Worm (Caenorhabditis elegans) whole organism, L4 larva: Measurements from ENCODE around the gene EEED8.3.

ENCODE experiments used
- F26F4.8 ChIP-seq: fragments of 200-800 bp; sonication (Bioruptor generic); conservative IDR thresholded peaks from 2 replicates; pipeline ENCODE4 v1.3.6; 2022; ENCODE audit warnings: missing genetic modification characterization, missing compliant biosample characterization
- F49E8.2 ChIP-seq: sonication (generic microtip); optimal IDR thresholded peaks from 2 replicates; lab custom pipeline; 2016; ENCODE audit warnings: missing compliant biosample characterization, mild to moderate bottlenecking, missing genetic modification characterization, borderline replicate concordance
- T20F7.1 ChIP-seq: fragments of 200-800 bp; sonication (Bioruptor generic); optimal IDR thresholded peaks from 2 replicates; lab custom pipeline; 2018; ENCODE audit warnings: mild to moderate bottlenecking, missing genetic modification characterization, missing compliant biosample characterization
- T26A8.4 ChIP-seq: fragments of 200-800 bp; sonication (Bioruptor generic); IDR thresholded peaks from 2 replicates; pipeline ENCODE4 v1.3.6; 2022; ENCODE audit warnings: missing genetic modification characterization, missing compliant biosample characterization
- Y48G9A.11 ChIP-seq: fragments of 200-800 bp; sonication (Bioruptor generic); IDR thresholded peaks from 2 replicates; pipeline ENCODE4 v1.3.6; 2022; ENCODE audit warnings: missing genetic modification reagents, missing genetic modification characterization, missing compliant biosample characterization
- Y5F2A.4 ChIP-seq: fragments of 200-800 bp; sonication (Bioruptor generic); optimal IDR thresholded peaks from 2 replicates; lab custom pipeline; 2018; ENCODE audit warnings: mild to moderate bottlenecking, missing genetic modification characterization, missing compliant biosample characterization
- aha-1 ChIP-seq: fragments of 150-350 bp; peaks from one replicate; lab custom pipeline; 2014; ENCODE audit warnings: missing biosample characterization, missing genetic modification characterization
- aly-2 ChIP-seq: sonication (generic microtip); optimal IDR thresholded peaks from 2 replicates; lab custom pipeline; 2018; ENCODE audit warnings: missing biosample characterization, missing genetic modification characterization
- arid-1 ChIP-seq: fragments of 200-800 bp; sonication (Bioruptor generic); conservative IDR thresholded peaks from 2 replicates; pipeline ENCODE4 v1.3.6; 2022; ENCODE audit warnings: missing genetic modification reagents, missing genetic modification characterization, missing compliant biosample characterization
- attf-4 ChIP-seq: sonication (generic microtip); optimal IDR thresholded peaks from 3 replicates; lab custom pipeline; 2017; ENCODE audit warnings: missing biosample characterization, missing genetic modification characterization
- ceh-62 ChIP-seq: sonication (generic microtip); optimal IDR thresholded peaks from 2 replicates; lab custom pipeline; 2017; ENCODE audit warnings: missing biosample characterization, missing genetic modification characterization
- ces-1 ChIP-seq: fragments of 150-350 bp; sonication (generic microtip); optimal IDR thresholded peaks from 4 replicates; lab custom pipeline; 2014; ENCODE audit warnings: missing biosample characterization, missing genetic modification reagents, missing genetic modification characterization
- dpl-1 ChIP-seq: fragments of 150-350 bp; optimal IDR thresholded peaks from 2 replicates; lab custom pipeline; 2014; ENCODE audit warnings: missing biosample characterization, missing genetic modification reagents, missing genetic modification characterization
- dve-1 ChIP-seq: sonication (generic microtip); optimal IDR thresholded peaks from 2 replicates; lab custom pipeline; 2017; ENCODE audit warnings: antibody characterized with exemption, mild to moderate bottlenecking, missing genetic modification characterization, missing compliant biosample characterization; ENCODE audit not compliant: insufficient read depth
- hlh-30 ChIP-seq: sonication (generic microtip); optimal IDR thresholded peaks from 2 replicates; lab custom pipeline; 2017; ENCODE audit warnings: antibody characterized with exemption, mild to moderate bottlenecking, missing genetic modification characterization, missing compliant biosample characterization; ENCODE audit not compliant: insufficient read depth
- lin-13 ChIP-seq: fragments of 150-350 bp; optimal IDR thresholded peaks from 2 replicates; lab custom pipeline; 2014; ENCODE audit warnings: missing biosample characterization, missing genetic modification reagents, missing genetic modification characterization
- lin-38 ChIP-seq: fragments of 200-800 bp; sonication (Bioruptor generic); IDR thresholded peaks from 2 replicates; pipeline ENCODE4 v1.3.6; 2022; ENCODE audit warnings: missing genetic modification reagents, missing genetic modification characterization, missing compliant biosample characterization
- lsy-2 ChIP-seq, 2 experiments: fragments of 150-350 bp in 1 of 2; sonication (generic microtip) in 1 of 2; optimal IDR thresholded peaks; 2 replicates each; lab custom pipeline; 2014 to 2017; ENCODE audit warnings: missing biosample characterization in 2 of 2, missing genetic modification characterization in 2 of 2
- madf-5 ChIP-seq, 2 experiments: fragments of 200-800 bp; sonication (Bioruptor generic); IDR thresholded peaks; 2 replicates each; pipeline ENCODE4 v1.3.6; 2022; ENCODE audit warnings: missing compliant biosample characterization in 2 of 2, missing genetic modification characterization in 2 of 2
- mep-1 ChIP-seq: fragments of 150-350 bp; sonication (generic microtip); optimal IDR thresholded peaks from 3 replicates; lab custom pipeline; 2014; ENCODE audit warnings: missing biosample characterization, missing genetic modification characterization
- mxl-2 ChIP-seq: fragments of 200-800 bp; sonication (Bioruptor generic); conservative IDR thresholded peaks from 2 replicates; pipeline ENCODE4 v1.3.6; 2022; ENCODE audit warnings: missing genetic modification reagents, missing genetic modification characterization, missing compliant biosample characterization
- mxl-3 ChIP-seq: fragments of 200-800 bp; sonication (Bioruptor generic); optimal IDR thresholded peaks from 2 replicates; lab custom pipeline; 2018; ENCODE audit warnings: mild to moderate bottlenecking, missing genetic modification characterization, missing compliant biosample characterization
- nhr-25 ChIP-seq: sonication (generic microtip); optimal IDR thresholded peaks from 2 replicates; lab custom pipeline; 2017; ENCODE audit warnings: missing genetic modification characterization, mild to moderate bottlenecking, missing compliant biosample characterization, antibody characterized with exemption, moderate library complexity, borderline replicate concordance; ENCODE audit not compliant: insufficient read depth
- nhr-48 ChIP-seq: sonication (generic microtip); optimal IDR thresholded peaks from 2 replicates; lab custom pipeline; 2016; ENCODE audit warnings: mild to moderate bottlenecking, missing genetic modification characterization, missing compliant biosample characterization
- nhr-76 ChIP-seq: fragments of 150-350 bp; optimal IDR thresholded peaks from 2 replicates; lab custom pipeline; 2014; ENCODE audit warnings: missing biosample characterization, missing genetic modification characterization
- nhr-77 ChIP-seq: fragments of 150-350 bp; optimal IDR thresholded peaks from 2 replicates; lab custom pipeline; 2014; ENCODE audit warnings: missing biosample characterization, missing genetic modification characterization
- saeg-2 ChIP-seq: fragments of 200-800 bp; sonication (Bioruptor generic); IDR thresholded peaks from 2 replicates; pipeline ENCODE4 v1.3.6; 2022; ENCODE audit warnings: missing genetic modification reagents, missing genetic modification characterization, missing compliant biosample characterization
- sdz-12 ChIP-seq: fragments of 200-800 bp; sonication (Bioruptor generic); optimal IDR thresholded peaks from 2 replicates; lab custom pipeline; 2018; ENCODE audit warnings: mild to moderate bottlenecking, missing genetic modification characterization, missing compliant biosample characterization
- snpc-4 ChIP-seq: fragments of 150-350 bp; optimal IDR thresholded peaks from 2 replicates; lab custom pipeline; 2014; ENCODE audit warnings: missing biosample characterization, missing genetic modification characterization
- spr-1 ChIP-seq: sonication (generic microtip); optimal IDR thresholded peaks from 2 replicates; lab custom pipeline; 2016; ENCODE audit warnings: mild to moderate bottlenecking, missing genetic modification characterization, missing compliant biosample characterization
- spr-3 ChIP-seq: fragments of 200-800 bp; sonication (Bioruptor generic); optimal IDR thresholded peaks from 2 replicates; lab custom pipeline; 2018; ENCODE audit warnings: mild to moderate bottlenecking, missing genetic modification characterization, missing compliant biosample characterization
- tag-97 ChIP-seq: fragments of 200-800 bp; sonication (Bioruptor generic); IDR thresholded peaks from 2 replicates; pipeline ENCODE4 v1.3.6; 2022; ENCODE audit warnings: missing genetic modification characterization, missing compliant biosample characterization
- unc-130 ChIP-seq: sonication (generic microtip); optimal IDR thresholded peaks from 2 replicates; lab custom pipeline; 2016; ENCODE audit warnings: missing genetic modification reagents, missing genetic modification characterization, missing compliant biosample characterization
- unc-62 ChIP-seq, 3 experiments: fragments of 150-350 bp in 1 of 3; sonication (generic microtip); optimal IDR thresholded peaks in 2 of 3; peaks in 1 of 3; 1 replicate in 1 of 3; 2 replicates in 2 of 3; lab custom pipeline; 2014 to 2017; ENCODE audit warnings: missing biosample characterization in 3 of 3, missing genetic modification characterization in 3 of 3, missing genetic modification reagents in 3 of 3, missing genotype in 1 of 3
- zag-1 ChIP-seq: fragments of 150-350 bp; optimal IDR thresholded peaks from 2 replicates; lab custom pipeline; 2014; ENCODE audit warnings: missing biosample characterization, missing genetic modification characterization
- zip-11 ChIP-seq: fragments of 200-800 bp; sonication (Bioruptor generic); IDR thresholded peaks from 2 replicates; pipeline ENCODE4 v1.3.6; 2022; ENCODE audit warnings: missing genetic modification characterization, missing compliant biosample characterization

Gene EEED8.3

DNA sequence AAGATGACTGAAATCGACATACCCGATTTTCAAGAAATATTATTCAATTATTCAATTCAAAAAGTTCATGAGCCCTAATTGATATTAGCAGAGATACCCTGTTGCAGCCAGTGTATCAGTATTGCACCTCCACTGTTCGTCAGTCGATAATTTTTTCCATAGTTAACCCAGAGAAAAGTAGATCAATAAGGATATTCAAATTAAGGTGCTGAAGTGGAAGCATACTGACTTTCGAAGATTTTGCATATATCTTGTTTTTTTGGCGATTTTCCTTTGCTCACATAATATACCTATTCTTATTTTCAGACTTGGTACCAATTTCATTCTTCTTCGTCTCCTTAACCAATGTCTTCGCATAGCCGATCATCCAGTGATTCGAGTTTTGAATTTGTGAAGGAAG is 4.9 kb downstream of the EEED8.3 start, which contains the start of gene EEED8.15:
EEED8.15 (plus strand) TSS at position 301 of the 400 bp plus-strand sequence.
- peak in 1 of 2 experiments; percentile 57 for TF ChIP-seq unc-62 (GFP tag; optimal IDR thresholded peaks at IDR 0.05 in 1 of 2; lab: Kevin White, UChicago)
- no peak for TF ChIP-seq unc-62 (tag; optimal IDR thresholded peaks at IDR 0.05; lab: Kevin White, UChicago)
- TF ChIP-seq Y5F2A.4 (GFP tag; lab: Kevin White, UChicago): no peak
- no peak for TF ChIP-seq spr-3 (GFP tag; lab: Kevin White, UChicago)

DNA sequence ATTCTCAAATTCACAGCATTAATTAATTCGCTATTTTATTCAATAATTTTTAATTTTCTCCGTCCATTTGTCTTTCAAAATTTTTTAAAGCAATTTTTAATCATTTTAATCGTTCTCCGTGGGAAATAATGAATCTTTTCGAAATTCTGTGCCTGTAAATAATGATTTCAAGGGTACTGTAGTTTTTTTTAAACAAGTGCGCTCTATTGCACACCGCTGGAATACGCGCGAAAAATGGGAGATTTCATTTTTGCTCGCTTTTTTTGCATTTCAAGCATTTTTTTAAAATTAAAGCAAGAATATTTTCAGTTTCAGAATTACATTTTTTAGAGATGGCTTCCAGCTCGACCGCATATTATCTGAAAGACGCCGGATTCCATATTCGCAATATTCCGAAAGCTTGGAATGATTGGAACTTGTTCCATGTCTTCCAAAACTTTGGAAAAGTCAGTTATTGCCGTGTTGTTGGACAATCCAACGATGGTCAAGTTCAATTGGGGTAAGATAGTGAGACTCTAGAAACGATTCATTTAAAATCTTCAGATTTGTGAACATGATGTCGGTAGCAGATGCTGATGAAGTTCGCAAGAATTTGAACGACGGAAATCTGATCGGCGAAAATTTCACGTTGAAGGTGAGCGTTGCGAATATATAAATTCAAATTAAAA is 7.0 kb downstream of the EEED8.3 start, which contains the start of gene tofu-6:
tofu-6 (plus strand) TSS at position 302 of the 668 bp plus-strand sequence.
- TF ChIP-seq lin-38 (GFP tag; lab: Robert Waterston, UW) (peak; percentile 94), lin-13 (GFP tag; lab: Kevin White, UChicago) (no peak), arid-1 (GFP tag; lab: Robert Waterston, UW) (no peak), lsy-2 (tag; optimal IDR thresholded peaks at IDR 0.05; lab: Kevin White, UChicago) (peak in 1 of 2 experiments; percentile 92), nhr-77 (no peak), aly-2 (tag; lab: Kevin White, UChicago) (no peak), nhr-76 (no peak), unc-130 (peak; percentile 53), snpc-4 (tag; lab: Kevin White, UChicago) (no peak), ces-1 (GFP tag; lab: Kevin White, UChicago) (no peak), F26F4.8 (GFP tag; lab: Robert Waterston, UW) (no peak), T26A8.4 (GFP tag; lab: Robert Waterston, UW) (no peak), aha-1 (tag; lab: Kevin White, UChicago) (peak; percentile 59), F49E8.2 (peak; percentile 41), zip-11 (GFP tag; lab: Robert Waterston, UW) (no peak), dpl-1 (GFP tag; lab: Kevin White, UChicago) (peak; percentile 45), dve-1 (tag; lab: Kevin White, UChicago) (no peak), ceh-62 (tag; lab: Kevin White, UChicago) (no peak), Y48G9A.11 (GFP tag; lab: Robert Waterston, UW) (0 out of 2 replicates have a peak, but pooled peaks have one; percentile 56), spr-1 (tag; lab: Kevin White, UChicago) (no peak), tag-97 (no peak)

DNA sequence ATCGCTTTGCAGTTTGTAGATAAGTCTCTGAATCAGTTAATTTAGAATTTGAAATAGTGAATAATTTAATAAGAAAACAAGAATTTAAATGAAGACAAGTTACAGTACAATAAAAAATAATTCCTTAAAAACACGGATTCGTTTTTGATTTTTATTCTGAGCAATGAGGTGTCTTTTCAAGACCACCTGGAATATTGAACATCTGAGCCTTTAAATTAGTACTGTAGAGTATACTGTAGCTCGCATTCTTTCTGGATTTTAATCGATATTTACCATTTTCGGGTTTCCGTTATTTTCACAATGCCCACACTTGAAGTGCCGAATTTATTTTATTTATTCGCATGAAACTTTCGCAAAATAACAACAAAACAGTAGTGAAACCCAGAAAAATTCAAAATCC is 9.8 kb downstream of the EEED8.3 start, which contains the start of gene F07F6.7:
F07F6.7 (minus strand) TSS at position 27 of the 400 bp plus-strand sequence.
- TF ChIP-seq unc-62 (GFP tag; optimal IDR thresholded peaks at IDR 0.05 in 1 of 2; lab: Kevin White, UChicago) (peak in 1 of 2 experiments; percentile 18), unc-62 (tag; optimal IDR thresholded peaks at IDR 0.05; lab: Kevin White, UChicago) (no peak), mxl-3 (GFP tag; lab: Kevin White, UChicago) (no peak), sdz-12 (GFP tag; lab: Kevin White, UChicago) (no peak), dve-1 (tag; lab: Kevin White, UChicago) (peak; percentile 14), zag-1 (no peak), mxl-2 (GFP tag; lab: Robert Waterston, UW) (no peak), madf-5 (GFP tag; IDR thresholded peaks at IDR 0.05; lab: Robert Waterston, UW) (no peak), attf-4 (no peak), nhr-25 (tag; lab: Kevin White, UChicago) (peak; percentile 13), nhr-76 (no peak), mep-1 (tag; lab: Kevin White, UChicago) (no peak), lin-38 (GFP tag; lab: Robert Waterston, UW) (peak; percentile 27; the same call in 1 of the 2 replicates), lsy-2 (tag; optimal IDR thresholded peaks at IDR 0.05; lab: Kevin White, UChicago) (peak in 1 of 2 experiments; percentile 50), saeg-2 (GFP tag; lab: Robert Waterston, UW) (no peak), T20F7.1 (GFP tag; lab: Kevin White, UChicago) (peak; percentile 30), hlh-30 (tag; lab: Kevin White, UChicago) (no peak), nhr-48 (no peak)
